Worm (Caenorhabditis elegans): ENCODE measurements around the gene oac-49.

ce11 chrV:19231167-19231566, 13.4 kb downstream of the oac-49 start:
- no peak for TF ChIP-seq ztf-11 (tag; optimal IDR thresholded peaks at IDR 0.05)
- no peak for TF ChIP-seq nhr-237 (tag; optimal IDR thresholded peaks at IDR 0.05)

All from whole organism, mixed stage, embryonic.